Worm (Caenorhabditis elegans) whole organism, young adult: ENCODE measurements around the gene F35G2.3.

ENCODE experiments used
- B0261.1 ChIP-seq: sonication (generic microtip); optimal IDR thresholded peaks from 2 replicates; lab custom pipeline; 2016; ENCODE audit warnings: mild to moderate bottlenecking, missing genetic modification characterization, moderate library complexity, missing compliant biosample characterization
- B0336.3 ChIP-seq: fragments of 200-800 bp; sonication (Bioruptor generic); IDR thresholded peaks from 2 replicates; pipeline ENCODE4 v1.3.6; 2022; ENCODE audit warnings: missing genetic modification characterization, missing compliant biosample characterization
- C06A6.2 ChIP-seq: fragments of 200-800 bp; sonication (Bioruptor generic); conservative IDR thresholded peaks from 2 replicates; pipeline ENCODE4 v1.3.6; 2022; ENCODE audit warnings: missing genetic modification characterization, missing compliant biosample characterization
- D2030.7 ChIP-seq: fragments of 200-800 bp; sonication (Bioruptor generic); IDR thresholded peaks from 2 replicates; pipeline ENCODE4 v1.3.6; 2022; ENCODE audit warnings: missing genetic modification reagents, missing genetic modification characterization, missing compliant biosample characterization
- F23B12.7 ChIP-seq: sonication (generic microtip); optimal IDR thresholded peaks from 2 replicates; lab custom pipeline; 2017; ENCODE audit warnings: missing genetic modification characterization, mild to moderate bottlenecking, missing compliant biosample characterization, antibody characterized with exemption, moderate library complexity; ENCODE audit not compliant: insufficient read depth
- F37B4.10 ChIP-seq: fragments of 200-800 bp; sonication (Bioruptor generic); IDR thresholded peaks from 2 replicates; pipeline ENCODE4 v1.3.6; 2022; ENCODE audit warnings: missing genetic modification characterization, missing compliant biosample characterization
- F57A8.1 ChIP-seq: fragments of 200-800 bp; sonication (Bioruptor generic); optimal IDR thresholded peaks from 2 replicates; lab custom pipeline; 2018; ENCODE audit warnings: mild to moderate bottlenecking, missing genetic modification characterization, moderate library complexity, missing compliant biosample characterization
- T26A5.8 ChIP-seq: sonication (generic microtip); optimal IDR thresholded peaks from 2 replicates; lab custom pipeline; 2016; ENCODE audit warnings: missing genetic modification characterization, missing compliant biosample characterization
- Y56A3A.18 ChIP-seq: fragments of 200-800 bp; sonication (Bioruptor generic); IDR thresholded peaks from 2 replicates; pipeline ENCODE4 v1.3.6; 2022; ENCODE audit warnings: missing genetic modification reagents, missing genetic modification characterization, missing compliant biosample characterization
- akir-1 ChIP-seq: fragments of 200-800 bp; sonication (Bioruptor generic); optimal IDR thresholded peaks from 2 replicates; lab custom pipeline; 2018; ENCODE audit warnings: mild to moderate bottlenecking, missing genetic modification characterization, moderate library complexity, missing compliant biosample characterization
- attf-3 ChIP-seq: fragments of 200-800 bp; sonication (Bioruptor generic); conservative IDR thresholded peaks from 2 replicates; pipeline ENCODE4 v1.3.6; 2022; ENCODE audit warnings: missing genetic modification reagents, missing genetic modification characterization, missing compliant biosample characterization
- attf-6 ChIP-seq: fragments of 200-800 bp; sonication (Bioruptor generic); IDR thresholded peaks from 2 replicates; pipeline ENCODE4 v1.3.6; 2022; ENCODE audit warnings: missing genetic modification reagents, missing genetic modification characterization, missing compliant biosample characterization
- bed-1 ChIP-seq: fragments of 200-800 bp; sonication (Bioruptor generic); IDR thresholded peaks from 2 replicates; pipeline ENCODE4 v1.3.6; 2022; ENCODE audit warnings: missing genetic modification reagents, missing genetic modification characterization, missing compliant biosample characterization
- cebp-2 ChIP-seq: fragments of 200-800 bp; sonication (Bioruptor generic); IDR thresholded peaks from 2 replicates; pipeline ENCODE4 v1.3.6; 2022; ENCODE audit warnings: missing genetic modification characterization, missing compliant biosample characterization
- ceh-100 ChIP-seq: fragments of 200-800 bp; sonication (Bioruptor generic); IDR thresholded peaks from 2 replicates; pipeline ENCODE4 v1.3.6; 2022; ENCODE audit warnings: missing genetic modification reagents, missing genetic modification characterization, missing compliant biosample characterization
- ceh-27 ChIP-seq: fragments of 200-800 bp; sonication (Bioruptor generic); optimal IDR thresholded peaks from 2 replicates; lab custom pipeline; 2018; ENCODE audit warnings: mild to moderate bottlenecking, missing genetic modification characterization, moderate library complexity, missing compliant biosample characterization
- die-1 ChIP-seq: sonication (generic microtip); optimal IDR thresholded peaks from 2 replicates; lab custom pipeline; 2016; ENCODE audit warnings: missing genotype, mild to moderate bottlenecking, missing genetic modification characterization, missing compliant biosample characterization
- dpl-1 ChIP-seq: fragments of 150-350 bp; optimal IDR thresholded peaks from 2 replicates; lab custom pipeline; 2014; ENCODE audit warnings: missing biosample characterization, missing genetic modification reagents, missing genetic modification characterization
- efl-1 ChIP-seq: fragments of 150-350 bp; optimal IDR thresholded peaks from 2 replicates; lab custom pipeline; 2014; ENCODE audit warnings: missing biosample characterization, missing genetic modification reagents, missing genetic modification characterization
- egl-44 ChIP-seq: fragments of 200-800 bp; sonication (Bioruptor generic); IDR thresholded peaks from 2 replicates; pipeline ENCODE4 v1.3.6; 2022; ENCODE audit warnings: missing genetic modification reagents, missing genetic modification characterization, missing compliant biosample characterization
- hlh-26 ChIP-seq: fragments of 200-800 bp; sonication (Bioruptor generic); conservative IDR thresholded peaks from 2 replicates; pipeline ENCODE4 v1.3.6; 2022; ENCODE audit warnings: missing genetic modification reagents, missing genetic modification characterization, missing compliant biosample characterization
- hmg-1.2 ChIP-seq: fragments of 200-800 bp; sonication (Bioruptor generic); IDR thresholded peaks from 2 replicates; pipeline ENCODE4 v1.3.6; 2022; ENCODE audit warnings: missing genetic modification reagents, missing genetic modification characterization, missing compliant biosample characterization
- hsf-1 ChIP-seq: fragments of 200-800 bp; sonication (Bioruptor generic); IDR thresholded peaks from 2 replicates; pipeline ENCODE4 v1.3.6; 2022; ENCODE audit warnings: missing genetic modification reagents, missing genetic modification characterization, missing compliant biosample characterization
- lag-1 ChIP-seq: fragments of 200-800 bp; sonication (Bioruptor generic); IDR thresholded peaks from 2 replicates; pipeline ENCODE4 v1.3.6; 2022; ENCODE audit warnings: missing genetic modification reagents, missing genetic modification characterization, missing compliant biosample characterization
- lsl-1 ChIP-seq: fragments of 200-800 bp; sonication (Bioruptor generic); optimal IDR thresholded peaks from 2 replicates; lab custom pipeline; 2018; ENCODE audit warnings: mild to moderate bottlenecking, missing genetic modification characterization, moderate library complexity, missing compliant biosample characterization
- madf-10 ChIP-seq: sonication (generic microtip); optimal IDR thresholded peaks from 2 replicates; lab custom pipeline; 2016; ENCODE audit warnings: mild to moderate bottlenecking, missing genetic modification characterization, missing compliant biosample characterization
- mcd-1 ChIP-seq: fragments of 200-800 bp; sonication (Bioruptor generic); IDR thresholded peaks from 2 replicates; pipeline ENCODE4 v1.3.6; 2022; ENCODE audit warnings: missing genetic modification reagents, missing genetic modification characterization, missing compliant biosample characterization
- mel-28 ChIP-seq: sonication (generic microtip); optimal IDR thresholded peaks from 2 replicates; lab custom pipeline; 2016; ENCODE audit warnings: borderline replicate concordance, mild to moderate bottlenecking, missing genetic modification characterization, missing compliant biosample characterization
- nfya-2 ChIP-seq: fragments of 200-800 bp; sonication (Bioruptor generic); IDR thresholded peaks from 2 replicates; pipeline ENCODE4 v1.3.6; 2022; ENCODE audit warnings: missing genetic modification reagents, missing genetic modification characterization, missing compliant biosample characterization
- nfyb-1 ChIP-seq: fragments of 200-800 bp; sonication (Bioruptor generic); IDR thresholded peaks from 2 replicates; pipeline ENCODE4 v1.3.6; 2022; ENCODE audit warnings: missing genetic modification reagents, missing genetic modification characterization, missing compliant biosample characterization
- nhr-120 ChIP-seq: fragments of 200-800 bp; sonication (Bioruptor generic); IDR thresholded peaks from 2 replicates; pipeline ENCODE4 v1.3.6; 2022; ENCODE audit warnings: missing genetic modification characterization, missing compliant biosample characterization
- nhr-27 ChIP-seq: fragments of 200-800 bp; sonication (Bioruptor generic); optimal IDR thresholded peaks from 2 replicates; lab custom pipeline; 2018; ENCODE audit warnings: mild to moderate bottlenecking, missing genetic modification characterization, moderate library complexity, missing compliant biosample characterization
- pbrm-1 ChIP-seq: fragments of 200-800 bp; sonication (Bioruptor generic); IDR thresholded peaks from 2 replicates; pipeline ENCODE4 v1.3.6; 2022; ENCODE audit warnings: missing genetic modification reagents, missing genetic modification characterization, missing compliant biosample characterization
- sdz-38 ChIP-seq: sonication (generic microtip); optimal IDR thresholded peaks from 2 replicates; lab custom pipeline; 2016; ENCODE audit warnings: missing genotype, missing genetic modification characterization, missing compliant biosample characterization
- tbx-9 ChIP-seq: sonication (generic microtip); optimal IDR thresholded peaks from 2 replicates; lab custom pipeline; 2016; ENCODE audit warnings: borderline replicate concordance, missing genetic modification characterization, inconsistent platforms, missing compliant biosample characterization
- zfh-2 ChIP-seq: fragments of 200-800 bp; sonication (Bioruptor generic); conservative IDR thresholded peaks from 2 replicates; pipeline ENCODE4 v1.3.6; 2022; ENCODE audit warnings: missing genetic modification reagents, missing genetic modification characterization, missing compliant biosample characterization
- ztf-25 ChIP-seq: fragments of 200-800 bp; sonication (Bioruptor generic); IDR thresholded peaks from 2 replicates; pipeline ENCODE4 v1.3.6; 2022; ENCODE audit warnings: missing genetic modification reagents, missing genetic modification characterization, missing compliant biosample characterization
- ztf-28 ChIP-seq: fragments of 200-800 bp; sonication (Bioruptor generic); IDR thresholded peaks from 2 replicates; pipeline ENCODE4 v1.3.6; 2022; ENCODE audit warnings: missing genetic modification reagents, missing genetic modification characterization, missing compliant biosample characterization

The F35G2.3 gene

DNA sequence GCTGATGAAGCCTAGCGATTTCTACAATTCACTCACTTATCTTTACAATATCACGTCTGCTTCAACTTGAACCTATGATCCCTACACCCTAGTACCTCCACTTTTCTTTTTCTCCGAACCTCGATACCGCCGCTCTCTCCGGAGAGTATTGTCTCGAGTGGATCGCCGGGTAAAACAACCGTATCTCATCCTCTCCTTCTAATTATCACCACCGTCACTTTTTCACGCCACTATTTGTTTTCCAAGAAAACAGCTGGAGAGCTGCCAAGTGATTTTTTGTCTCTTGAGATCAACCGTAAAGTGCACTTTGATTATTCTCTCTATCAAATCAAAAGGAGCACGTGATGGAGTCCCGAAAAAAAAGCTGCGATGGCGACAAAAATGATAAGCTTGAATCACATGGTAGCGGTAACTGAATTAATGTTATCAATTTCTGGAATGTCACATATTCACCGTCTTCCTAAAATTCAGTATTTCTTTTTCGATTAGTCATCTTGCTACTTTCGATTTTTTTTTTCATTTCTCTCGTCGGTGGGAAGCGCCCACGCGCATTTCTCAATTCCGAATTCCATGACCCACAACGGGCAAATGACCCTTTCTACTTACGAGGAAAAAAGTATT, 9.8 kb upstream of the F35G2.3 start (continued):
- no peak for TF ChIP-seq hlh-26

DNA sequence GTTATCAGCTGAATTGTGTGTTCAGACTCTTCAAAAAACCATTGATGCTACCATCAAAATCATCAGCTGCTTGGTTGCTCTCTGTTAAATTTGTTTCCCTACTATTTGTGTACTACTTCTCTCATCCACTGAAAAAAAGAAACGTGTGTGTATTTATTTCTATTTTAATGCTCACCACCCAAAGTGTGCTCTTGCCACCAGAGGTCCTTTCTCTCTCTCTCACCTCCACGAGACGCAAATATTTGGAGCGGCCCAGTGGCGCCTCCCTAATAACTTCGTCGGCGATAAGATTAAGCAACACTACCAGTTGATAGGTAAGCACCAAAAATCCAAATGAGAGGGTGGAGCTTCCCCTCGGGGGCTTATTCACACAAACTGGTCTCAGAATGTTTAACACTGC, 8.6 kb upstream of the F35G2.3 start:
- TF ChIP-seq zfh-2 (GFP tag; lab: Robert Waterston, UW) = 0 out of 2 replicates have a peak, but pooled peaks have one; percentile 26
- peak; percentile 21; the same call in 1 of the 2 replicates for TF ChIP-seq egl-44 (GFP tag; lab: Robert Waterston, UW)
- TF ChIP-seq nhr-27 (tag; lab: Kevin White, UChicago) = no peak

DNA sequence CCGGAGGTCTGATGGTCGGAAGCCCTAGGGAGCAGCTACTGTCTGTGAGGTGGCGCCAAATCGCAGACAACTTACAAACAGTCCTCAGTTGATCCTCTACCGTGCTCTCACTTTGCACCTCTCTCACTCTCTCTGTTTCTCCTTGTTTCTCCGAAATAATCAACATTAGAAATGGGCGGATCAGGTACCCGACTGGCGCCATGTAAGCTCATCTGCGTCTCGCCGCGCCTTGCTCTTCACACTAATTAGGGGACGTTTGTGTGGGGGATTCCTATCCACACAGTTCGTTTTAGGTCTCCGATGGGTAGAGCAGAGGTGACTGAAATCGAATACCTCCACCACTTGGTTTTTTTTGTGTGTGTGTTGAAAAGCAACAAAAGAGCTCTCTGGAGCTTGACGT, 7.4 kb upstream of the F35G2.3 start:
- no peak for TF ChIP-seq egl-44 (GFP tag; lab: Robert Waterston, UW)
- 0 out of 2 replicates have a peak, but pooled peaks have one; percentile 66 for TF ChIP-seq bed-1 (GFP tag; lab: Robert Waterston, UW)
- TF ChIP-seq F23B12.7 (tag; lab: Kevin White, UChicago) = no peak
- TF ChIP-seq C06A6.2 (GFP tag; lab: Robert Waterston, UW) = no peak
- no peak for TF ChIP-seq zfh-2 (GFP tag; lab: Robert Waterston, UW)
- TF ChIP-seq lag-1 = no peak
- TF ChIP-seq madf-10 = no peak
- TF ChIP-seq pbrm-1 (GFP tag; lab: Robert Waterston, UW) = no peak
- no peak for TF ChIP-seq T26A5.8 (tag; lab: Kevin White, UChicago)
- no peak for TF ChIP-seq sdz-38 (tag; lab: Kevin White, UChicago)
- no peak for TF ChIP-seq B0261.1
- TF ChIP-seq cebp-2 = peak; percentile 73; the same call in 1 of the 2 replicates
- no peak for TF ChIP-seq F37B4.10 (GFP tag; lab: Robert Waterston, UW)
- no peak for TF ChIP-seq F57A8.1
- no peak for TF ChIP-seq akir-1
- TF ChIP-seq die-1 (tag; lab: Kevin White, UChicago) = no peak
- no peak for TF ChIP-seq hmg-1.2 (GFP tag; lab: Robert Waterston, UW)
- no peak for TF ChIP-seq hsf-1 (GFP tag; lab: Robert Waterston, UW)
- TF ChIP-seq nhr-120 (GFP tag; lab: Robert Waterston, UW) = no peak
- no peak for TF ChIP-seq mcd-1 (GFP tag; lab: Robert Waterston, UW)
- no peak for TF ChIP-seq lsl-1
- TF ChIP-seq efl-1 (GFP tag; lab: Kevin White, UChicago) = no peak
- no peak for TF ChIP-seq ztf-28
- no peak for TF ChIP-seq ztf-25 (GFP tag; lab: Robert Waterston, UW)
- no peak for TF ChIP-seq dpl-1
- TF ChIP-seq ceh-100 = no peak
- TF ChIP-seq tbx-9 (tag; lab: Kevin White, UChicago) = no peak
- no peak for TF ChIP-seq mel-28 (tag; lab: Kevin White, UChicago)
- 0 out of 2 replicates have a peak, but pooled peaks have one; percentile 9 for TF ChIP-seq nfyb-1 (GFP tag; lab: Robert Waterston, UW)
- TF ChIP-seq Y56A3A.18 = peak; percentile 26; the same call in 1 of the 2 replicates
- no peak for TF ChIP-seq nfya-2
- TF ChIP-seq ceh-27 (GFP tag; lab: Kevin White, UChicago) = no peak

DNA sequence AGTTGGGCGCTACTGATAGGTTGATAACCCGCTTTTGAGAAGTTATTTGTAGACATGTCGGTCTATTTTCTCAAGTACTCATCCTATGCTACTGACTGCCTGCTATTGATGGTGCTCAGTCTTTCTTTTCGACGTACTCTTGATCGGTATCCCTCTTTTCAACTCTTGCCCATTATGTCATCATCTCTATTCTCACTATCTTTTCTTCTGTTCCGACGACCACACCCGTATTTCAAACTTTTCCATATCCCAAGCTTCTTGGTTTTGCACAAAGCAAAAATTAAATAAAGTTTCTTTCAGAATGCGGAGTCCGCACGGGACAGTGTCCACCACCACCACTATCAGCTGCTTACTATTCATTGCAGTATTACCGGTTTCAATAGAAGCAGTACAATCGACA, 6.5 kb upstream of the F35G2.3 start, which contains the start of gene F35G2.1:
Gene F35G2.1 (plus strand): TSS at position 301 of the 400 bp plus-strand sequence.
- TF ChIP-seq ztf-28 = no peak
- TF ChIP-seq D2030.7 (GFP tag; lab: Robert Waterston, UW) = no peak
- no peak for TF ChIP-seq ztf-25 (GFP tag; lab: Robert Waterston, UW)
- no peak for TF ChIP-seq attf-6 (GFP tag; lab: Robert Waterston, UW)
- TF ChIP-seq nhr-27 (tag; lab: Kevin White, UChicago) = no peak
- TF ChIP-seq B0336.3 (GFP tag; lab: Robert Waterston, UW) = no peak
- 0 out of 2 replicates have a peak, but pooled peaks have one; percentile 8 for TF ChIP-seq attf-3
- TF ChIP-seq lsl-1 = no peak
- no peak for TF ChIP-seq efl-1 (GFP tag; lab: Kevin White, UChicago)
- TF ChIP-seq, all 124 proteins: peak for 1
